Fruit fly (Drosophila melanogaster): ENCODE data around the gene SdicA.

Gene SdicA

DNA sequence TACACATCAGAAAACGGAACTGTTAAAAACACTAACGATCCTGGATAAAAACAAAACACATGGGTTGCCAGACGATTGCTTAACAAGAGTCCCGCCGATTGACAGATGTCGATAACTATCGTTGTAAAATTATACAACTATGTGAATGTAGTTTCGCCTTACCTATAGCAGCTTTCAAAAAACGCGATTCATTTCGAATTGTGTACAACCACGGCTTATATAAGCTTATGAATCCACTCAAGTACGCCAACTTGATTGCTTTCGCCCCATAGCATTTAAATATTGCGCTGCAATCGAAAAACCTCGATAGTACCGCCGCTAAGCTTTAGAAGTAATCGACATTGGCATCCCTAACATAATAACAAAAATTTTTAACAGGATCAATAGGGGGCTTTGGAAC lies 31.8 kb downstream of the SdicA start, which contains the start of the genes CG9581 and CG9578:
CG9581 (minus strand) TSS at position 84 of the 400 bp plus-strand sequence.
CG9578 (plus strand) TSS at position 325 of the 400 bp plus-strand sequence.
- TF ChIP-seq CG12768 (GFP tag; optimal IDR thresholded peaks at IDR 0.05) = peak; percentile 25
- no peak for TF ChIP-seq cnc (optimal IDR thresholded peaks at IDR 0.05)
- peak; percentile 63 for TF ChIP-seq bab1 (GFP tag; optimal IDR thresholded peaks at IDR 0.05)
- peak; percentile 22 for TF ChIP-seq ovo (GFP tag; optimal IDR thresholded peaks at IDR 0.05)
- no peak for TF ChIP-seq tj (GFP tag; optimal IDR thresholded peaks at IDR 0.05)
- TF ChIP-seq CG7045 (GFP tag; optimal IDR thresholded peaks at IDR 0.05) = no peak
- peak; percentile 57 for TF ChIP-seq Hr96 (GFP tag; optimal IDR thresholded peaks at IDR 0.05)
- peak; percentile 24 for TF ChIP-seq CG5204 (GFP tag; optimal IDR thresholded peaks at IDR 0.05)
- TF ChIP-seq toe (GFP tag; optimal IDR thresholded peaks at IDR 0.05) = peak; percentile 76
- TF ChIP-seq CG11617 (GFP tag; optimal IDR thresholded peaks at IDR 0.05) = peak; percentile 35
- peak; percentile 60 for TF ChIP-seq CG1620 (GFP tag; optimal IDR thresholded peaks at IDR 0.05)
- TF ChIP-seq pad (GFP tag; optimal IDR thresholded peaks at IDR 0.05) = no peak
- peak; percentile 74 for TF ChIP-seq Crg-1 (GFP tag; optimal IDR thresholded peaks at IDR 0.05)
- peak; percentile 63 for TF ChIP-seq Mnt (GFP tag; optimal IDR thresholded peaks at IDR 0.05)
- TF ChIP-seq CG7101 (tag; optimal IDR thresholded peaks at IDR 0.05) = peak; percentile 25
- peak; percentile 36 for TF ChIP-seq CG14711 (tag; optimal IDR thresholded peaks at IDR 0.05)

DNA sequence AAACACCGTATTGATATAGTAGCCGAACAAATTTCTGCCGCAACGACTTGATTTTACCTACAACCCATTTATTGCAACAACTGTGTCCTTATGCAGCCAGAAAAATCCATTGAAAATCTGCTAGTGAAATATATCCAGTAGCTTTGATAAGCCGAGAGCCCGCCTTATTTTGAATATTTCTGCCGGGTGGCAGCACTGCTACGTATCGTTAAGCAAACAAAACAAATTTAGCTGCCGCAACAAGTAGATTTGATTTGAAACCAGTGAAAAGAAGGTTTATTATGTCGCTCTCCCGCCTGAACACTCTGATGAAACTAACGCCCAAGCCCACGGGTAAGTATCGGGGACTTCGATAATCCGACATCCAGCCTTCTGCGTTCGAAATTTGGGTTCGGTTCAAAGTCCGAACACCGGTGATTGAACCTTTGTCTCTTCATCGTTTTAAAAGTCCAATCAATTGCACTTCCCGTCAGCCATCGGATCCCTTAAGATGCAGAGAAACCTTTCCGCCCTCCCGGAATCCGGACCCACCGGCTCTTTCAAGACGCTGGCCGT lies 35.2 kb downstream of the SdicA start, which contains the start of gene CG9577:
CG9577 (plus strand) TSS at position 190 of the 555 bp plus-strand sequence.
- TF ChIP-seq Hr96 (GFP tag; optimal IDR thresholded peaks at IDR 0.05) (peak; percentile 9), Clk (GFP tag; optimal IDR thresholded peaks at IDR 0.05) (no peak), CG12768 (GFP tag; optimal IDR thresholded peaks at IDR 0.05) (peak; percentile 47), bab1 (GFP tag; optimal IDR thresholded peaks at IDR 0.05) (peak; percentile 9)

DNA sequence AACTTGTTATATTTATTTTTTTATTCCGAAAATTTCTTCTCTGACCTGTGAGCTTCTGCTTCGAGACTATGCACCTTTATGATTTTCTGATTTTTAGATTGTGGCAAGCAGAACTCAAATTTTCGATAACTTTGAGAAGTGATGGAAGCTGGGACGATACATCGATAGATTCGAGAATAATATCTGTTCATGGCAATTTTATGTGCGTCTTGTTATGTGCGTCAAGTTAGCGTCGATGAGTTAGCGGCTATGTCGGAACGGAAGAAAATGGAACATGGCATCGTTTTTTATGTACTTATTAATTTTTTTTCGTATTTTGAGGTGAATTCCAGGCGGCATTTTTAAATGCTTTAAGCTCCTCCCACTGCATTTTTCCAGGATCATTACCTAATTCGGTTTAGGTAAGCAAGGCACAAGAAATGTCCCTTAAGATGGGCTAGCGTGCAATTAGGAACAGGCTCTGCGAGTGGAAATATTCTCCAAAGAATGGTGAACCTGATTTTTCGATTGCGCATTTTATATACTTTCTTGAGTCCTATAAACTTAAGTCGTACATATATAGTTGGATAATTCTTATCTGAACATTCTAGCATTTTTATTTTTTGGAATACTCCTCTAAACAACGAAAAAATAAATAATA lies 35.8 kb downstream of the SdicA start, which contains the start of gene Phf7:
Phf7 (minus strand) TSS at position 58 of the 640 bp plus-strand sequence.
- TF ChIP-seq CG14711 (tag; optimal IDR thresholded peaks at IDR 0.05) (no peak), toe (GFP tag; optimal IDR thresholded peaks at IDR 0.05) (no peak), CG11617 (GFP tag; optimal IDR thresholded peaks at IDR 0.05) (no peak), ovo (GFP tag; optimal IDR thresholded peaks at IDR 0.05) (no peak), CG7101 (tag; optimal IDR thresholded peaks at IDR 0.05) (no peak), bab1 (GFP tag; optimal IDR thresholded peaks at IDR 0.05) (no peak), cic (GFP tag; optimal IDR thresholded peaks at IDR 0.05) (no peak)

DNA sequence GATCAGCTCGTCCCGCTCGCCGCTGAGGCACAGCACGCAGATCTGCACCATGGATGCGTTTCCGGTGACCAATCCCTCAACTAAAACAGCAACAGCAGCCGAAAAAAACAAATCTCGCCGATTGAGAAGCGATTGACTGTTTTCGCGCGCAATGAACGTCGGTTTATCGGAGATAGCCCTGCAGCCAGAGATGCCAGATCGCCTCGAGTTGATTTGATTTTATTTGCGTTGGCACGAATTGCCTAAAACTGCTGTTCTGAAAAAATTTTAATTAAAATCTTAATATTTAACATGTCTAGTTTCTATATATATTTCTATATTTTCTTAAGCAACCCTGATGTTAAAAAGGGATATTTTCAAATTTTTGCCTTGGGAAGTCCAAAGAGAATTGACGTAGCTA lies 39.1 kb downstream of the SdicA start:
- TF ChIP-seq CG12768 (GFP tag; optimal IDR thresholded peaks at IDR 0.05) (no peak), tj (GFP tag; optimal IDR thresholded peaks at IDR 0.05) (no peak), CG33017 (tag; optimal IDR thresholded peaks at IDR 0.05) (no peak), pad (GFP tag; optimal IDR thresholded peaks at IDR 0.05) (no peak), bab1 (GFP tag; optimal IDR thresholded peaks at IDR 0.05) (no peak), Clk (GFP tag; optimal IDR thresholded peaks at IDR 0.05) (no peak), kay (GFP tag; ENCODE audit: borderline replicate concordance) (no peak)

DNA sequence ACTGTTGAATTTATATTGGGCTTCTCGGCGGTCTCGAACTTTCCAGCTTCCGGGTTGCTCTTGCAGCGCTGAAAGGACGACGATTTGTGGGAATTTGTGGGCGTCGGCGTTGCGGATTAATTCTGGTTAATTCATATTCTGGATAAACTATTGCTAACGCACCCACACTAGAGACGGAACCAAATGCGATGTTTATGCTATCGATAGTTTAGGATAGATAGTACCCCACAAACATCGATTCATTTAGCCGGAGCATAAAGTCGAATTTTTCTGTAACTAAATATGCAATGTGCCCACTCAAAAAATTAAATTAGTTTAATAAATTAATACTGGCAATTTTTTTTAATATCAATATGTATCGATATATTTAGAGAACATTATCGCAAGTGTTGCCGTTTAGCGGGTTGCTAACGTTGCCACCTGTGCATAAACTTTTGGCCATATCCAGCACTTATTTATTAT lies 42.0 kb downstream of the SdicA start, which contains the start of gene Rab35:
Rab35 (minus strand) TSS at position 194 of the 462 bp plus-strand sequence.
- TF ChIP-seq CG1620 (GFP tag; optimal IDR thresholded peaks at IDR 0.05) (peak; percentile 74), CG12768 (GFP tag; optimal IDR thresholded peaks at IDR 0.05) (no peak), CG33017 (tag; optimal IDR thresholded peaks at IDR 0.05) (no peak), CG5204 (GFP tag; optimal IDR thresholded peaks at IDR 0.05) (peak; percentile 17), CG7101 (tag; optimal IDR thresholded peaks at IDR 0.05) (peak; percentile 5), cnc (optimal IDR thresholded peaks at IDR 0.05) (no peak), Mnt (GFP tag; optimal IDR thresholded peaks at IDR 0.05) (peak; percentile 14), pad (GFP tag; optimal IDR thresholded peaks at IDR 0.05) (peak; percentile 35), CG11617 (GFP tag; optimal IDR thresholded peaks at IDR 0.05) (no peak), toe (GFP tag; optimal IDR thresholded peaks at IDR 0.05) (peak; percentile 50), Clk (GFP tag; optimal IDR thresholded peaks at IDR 0.05) (no peak), CG14711 (tag; optimal IDR thresholded peaks at IDR 0.05) (peak; percentile 9), bab1 (GFP tag; optimal IDR thresholded peaks at IDR 0.05) (peak; percentile 2), Crg-1 (GFP tag; optimal IDR thresholded peaks at IDR 0.05) (peak; percentile 30)

DNA sequence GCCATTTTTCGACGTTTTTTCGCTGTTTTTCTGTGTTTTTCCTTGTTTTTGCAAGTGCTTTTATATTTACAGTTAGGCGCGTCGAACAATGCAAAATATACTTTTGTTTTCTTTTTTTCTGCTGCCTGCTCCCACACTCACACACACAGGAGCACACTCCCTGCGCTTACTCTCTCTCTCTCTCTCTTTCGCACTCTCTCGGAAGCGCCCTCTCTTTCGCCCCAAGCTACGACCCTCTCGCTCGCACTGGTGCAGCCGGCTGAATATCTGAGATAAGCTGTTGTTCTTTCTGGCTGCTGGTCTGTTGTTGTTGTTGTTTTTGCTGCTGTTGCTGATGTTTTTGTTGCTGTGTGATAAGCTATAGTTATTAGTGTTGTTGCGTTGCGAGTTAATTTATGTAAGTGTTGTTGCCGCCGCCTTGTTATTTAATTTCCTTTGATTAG lies 42.8 kb downstream of the SdicA start:
- peak; percentile 70 for TF ChIP-seq ovo (GFP tag; optimal IDR thresholded peaks at IDR 0.05)
- no peak for TF ChIP-seq Clk (GFP tag; optimal IDR thresholded peaks at IDR 0.05)
- no peak for TF ChIP-seq CG12768 (GFP tag; optimal IDR thresholded peaks at IDR 0.05)
- no peak for TF ChIP-seq Hr96 (GFP tag; optimal IDR thresholded peaks at IDR 0.05)
- no peak for TF ChIP-seq CG7101 (tag; optimal IDR thresholded peaks at IDR 0.05)
- TF ChIP-seq Crg-1 (GFP tag; optimal IDR thresholded peaks at IDR 0.05) = no peak
- TF ChIP-seq Mnt (GFP tag; optimal IDR thresholded peaks at IDR 0.05) = no peak
- no peak for TF ChIP-seq cnc (optimal IDR thresholded peaks at IDR 0.05)
- TF ChIP-seq CG33017 (tag; optimal IDR thresholded peaks at IDR 0.05) = no peak
- TF ChIP-seq CG11617 (GFP tag; optimal IDR thresholded peaks at IDR 0.05) = peak; percentile 4
- TF ChIP-seq bab1 (GFP tag; optimal IDR thresholded peaks at IDR 0.05) = peak; percentile 16
- TF ChIP-seq pad (GFP tag; optimal IDR thresholded peaks at IDR 0.05) = peak; percentile 24
- peak; percentile 34 for TF ChIP-seq tj (GFP tag; optimal IDR thresholded peaks at IDR 0.05)
- no peak for TF ChIP-seq kay (GFP tag; ENCODE audit: borderline replicate concordance)
